Worm (Caenorhabditis elegans) whole organism, L4/young adult: ENCODE measurements around the gene F28E10.4.

Source experiments
- W03F9.2 ChIP-seq: fragments of 150-350 bp; optimal IDR thresholded peaks from 2 replicates; lab custom pipeline; 2014; ENCODE audit warnings: missing biosample characterization, missing genetic modification characterization
- dao-5 ChIP-seq: sonication (generic microtip); optimal IDR thresholded peaks from 2 replicates; lab custom pipeline; 2016; ENCODE audit warnings: missing genotype, missing genetic modification characterization, moderate library complexity, missing compliant biosample characterization
- him-1 ChIP-seq: sonication (generic microtip); optimal IDR thresholded peaks from 2 replicates; lab custom pipeline; 2016; ENCODE audit warnings: missing genotype, missing genetic modification reagents, missing genetic modification characterization, missing compliant biosample characterization

DNA sequence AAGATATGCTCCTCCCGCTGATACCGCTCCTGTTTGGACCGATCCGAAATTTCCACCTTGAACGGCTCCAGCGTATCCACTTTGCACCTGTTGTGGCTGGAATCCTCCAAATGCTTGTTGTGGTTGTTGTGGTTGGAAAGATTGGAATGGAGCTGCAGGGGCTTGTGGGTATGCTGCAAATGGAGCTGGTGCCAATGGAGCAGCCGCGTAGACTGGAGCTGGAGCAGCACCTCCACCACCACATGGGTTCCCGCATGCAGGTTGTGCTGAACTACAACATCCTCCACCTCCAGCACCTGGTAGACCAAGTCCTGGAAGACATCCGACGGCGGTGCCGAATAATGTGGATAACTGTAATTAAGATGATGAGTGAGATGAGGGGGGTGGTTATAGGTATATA, 43.8 kb downstream of the F28E10.4 start:
- no peak for TF ChIP-seq dao-5
- TF ChIP-seq him-1 (tag; lab: Kevin White, UChicago) = no peak
- TF ChIP-seq W03F9.2 (tag; lab: Kevin White, UChicago) = no peak
